Worm (Caenorhabditis elegans) whole organism, L1 larva: ENCODE measurements around the gene let-765.

Experiments used
- F16B12.6 ChIP-seq: fragments of 150-350 bp; optimal IDR thresholded peaks from 2 replicates; lab custom pipeline; 2014; ENCODE audit warnings: missing biosample characterization, missing genetic modification characterization
- alr-1 ChIP-seq: fragments of 200-800 bp; sonication (Bioruptor generic); optimal IDR thresholded peaks from 2 replicates; lab custom pipeline; 2018; ENCODE audit warnings: borderline replicate concordance, mild to moderate bottlenecking, missing genetic modification characterization, missing compliant biosample characterization
- aly-2 ChIP-seq: fragments of 150-350 bp; optimal IDR thresholded peaks from 2 replicates; lab custom pipeline; 2014; ENCODE audit warnings: missing biosample characterization, missing genetic modification characterization
- blmp-1 ChIP-seq: fragments of 150-350 bp; optimal IDR thresholded peaks from 2 replicates; lab custom pipeline; 2014; ENCODE audit warnings: missing biosample characterization, missing genetic modification characterization
- ceh-63 ChIP-seq: fragments of 200-800 bp; sonication (Bioruptor generic); optimal IDR thresholded peaks from 2 replicates; lab custom pipeline; 2018; ENCODE audit warnings: mild to moderate bottlenecking, missing genetic modification characterization, missing compliant biosample characterization
- ces-1 ChIP-seq: fragments of 150-350 bp; optimal IDR thresholded peaks from 2 replicates; lab custom pipeline; 2014; ENCODE audit warnings: missing biosample characterization, missing genetic modification reagents, missing genetic modification characterization
- dpl-1 ChIP-seq, 3 experiments: fragments of 150-350 bp in 2 of 3; sonication (generic microtip) in 1 of 3; optimal IDR thresholded peaks; 2 replicates each; lab custom pipeline; 2014 to 2017; ENCODE audit warnings: missing biosample characterization in 3 of 3, missing genetic modification characterization in 3 of 3, missing genetic modification reagents in 3 of 3
- dsc-1 ChIP-seq: sonication (generic microtip); optimal IDR thresholded peaks from 2 replicates; lab custom pipeline; 2016; ENCODE audit warnings: mild to moderate bottlenecking, missing genetic modification characterization, missing compliant biosample characterization
- efl-1 ChIP-seq, 4 experiments: fragments of 150-350 bp; optimal IDR thresholded peaks in 3 of 4; peaks in 1 of 4; 1 replicate in 1 of 4; 2 replicates in 3 of 4; lab custom pipeline; 2014; ENCODE audit warnings: missing biosample characterization in 2 of 4, missing genetic modification characterization in 2 of 4, missing genetic modification reagents in 2 of 4
- efl-3 ChIP-seq: fragments of 200-800 bp; sonication (Bioruptor generic); optimal IDR thresholded peaks from 2 replicates; lab custom pipeline; 2018; ENCODE audit warnings: mild to moderate bottlenecking, missing genetic modification characterization, missing compliant biosample characterization
- egl-13 ChIP-seq: sonication (generic microtip); optimal IDR thresholded peaks from 2 replicates; lab custom pipeline; 2016; ENCODE audit warnings: missing genotype, missing genetic modification reagents, missing genetic modification characterization, missing compliant biosample characterization
- egl-27 ChIP-seq, 2 experiments: fragments of 150-350 bp in 1 of 2; sonication (generic microtip); optimal IDR thresholded peaks; 3 replicates each; lab custom pipeline; 2017 to 2018; ENCODE audit warnings: missing biosample characterization in 2 of 2, missing genetic modification characterization in 2 of 2, missing genetic modification reagents in 2 of 2
- elt-2 ChIP-seq: sonication (generic microtip); optimal IDR thresholded peaks from 2 replicates; lab custom pipeline; 2016; ENCODE audit warnings: missing genetic modification characterization, mild to moderate bottlenecking, inconsistent platforms, missing compliant biosample characterization, missing genetic modification reagents
- fkh-10 ChIP-seq: sonication (generic microtip); optimal IDR thresholded peaks from 2 replicates; lab custom pipeline; 2017; ENCODE audit warnings: missing biosample characterization, missing genetic modification reagents, missing genetic modification characterization
- fkh-4 ChIP-seq: sonication (generic microtip); optimal IDR thresholded peaks from 2 replicates; lab custom pipeline; 2016; ENCODE audit warnings: missing compliant biosample characterization, missing genetic modification characterization, borderline replicate concordance
- fkh-8 ChIP-seq: sonication (generic microtip); optimal IDR thresholded peaks from 2 replicates; lab custom pipeline; 2016; ENCODE audit warnings: mild to moderate bottlenecking, missing genetic modification characterization, missing compliant biosample characterization
- fos-1 ChIP-seq: fragments of 150-350 bp; optimal IDR thresholded peaks from 2 replicates; lab custom pipeline; 2014; ENCODE audit warnings: missing biosample characterization, missing genetic modification characterization
- hlh-4 ChIP-seq: sonication (generic microtip); optimal IDR thresholded peaks from 2 replicates; lab custom pipeline; 2016; ENCODE audit warnings: mild to moderate bottlenecking, missing genetic modification characterization, missing compliant biosample characterization
- hpl-2 ChIP-seq: fragments of 150-350 bp; optimal IDR thresholded peaks from 2 replicates; lab custom pipeline; 2014; ENCODE audit warnings: missing biosample characterization, missing genetic modification reagents, missing genetic modification characterization
- jun-1 ChIP-seq: fragments of 150-350 bp; optimal IDR thresholded peaks from 2 replicates; lab custom pipeline; 2014; ENCODE audit warnings: missing biosample characterization, missing genetic modification reagents, missing genetic modification characterization
- lin-14 ChIP-seq: fragments of 200-800 bp; sonication (Bioruptor generic); optimal IDR thresholded peaks from 2 replicates; lab custom pipeline; 2018; ENCODE audit warnings: mild to moderate bottlenecking, missing genetic modification characterization, moderate library complexity, missing compliant biosample characterization
- lin-35 ChIP-seq, 2 experiments: fragments of 150-350 bp; optimal IDR thresholded peaks; 2 replicates each; lab custom pipeline; 2014; ENCODE audit warnings: missing biosample characterization in 2 of 2, missing genetic modification characterization in 2 of 2, missing genetic modification reagents in 2 of 2
- lin-39 ChIP-seq: fragments of 150-350 bp; optimal IDR thresholded peaks from 2 replicates; lab custom pipeline; 2014; ENCODE audit warnings: missing biosample characterization, missing genetic modification reagents, missing genetic modification characterization
- lir-3 ChIP-seq: sonication (generic microtip); optimal IDR thresholded peaks from 2 replicates; lab custom pipeline; 2016; ENCODE audit warnings: mild to moderate bottlenecking, missing genetic modification characterization, moderate library complexity, missing compliant biosample characterization; ENCODE audit not compliant: poor library complexity
- mdl-1 ChIP-seq, 2 experiments: fragments of 150-350 bp; optimal IDR thresholded peaks; 2 replicates each; lab custom pipeline; 2014 to 2017; ENCODE audit warnings: missing biosample characterization in 2 of 2, missing genetic modification characterization in 2 of 2, inconsistent platforms in 1 of 2
- nhr-11 ChIP-seq: fragments of 150-350 bp; optimal IDR thresholded peaks from 2 replicates; lab custom pipeline; 2014; ENCODE audit warnings: missing biosample characterization, missing genetic modification characterization
- nhr-12 ChIP-seq: sonication (generic microtip); optimal IDR thresholded peaks from 2 replicates; lab custom pipeline; 2017; ENCODE audit warnings: missing biosample characterization, missing genetic modification characterization
- nhr-19 ChIP-seq: fragments of 200-800 bp; sonication (Bioruptor generic); conservative IDR thresholded peaks from 2 replicates; pipeline ENCODE4 v1.3.6; 2022; ENCODE audit warnings: missing genetic modification characterization, missing compliant biosample characterization
- nhr-28 ChIP-seq: fragments of 150-350 bp; optimal IDR thresholded peaks from 2 replicates; lab custom pipeline; 2014; ENCODE audit warnings: missing biosample characterization, missing genetic modification characterization
- nhr-47 ChIP-seq: sonication (generic microtip); optimal IDR thresholded peaks from 2 replicates; lab custom pipeline; 2016; ENCODE audit warnings: mild to moderate bottlenecking, missing genetic modification characterization, moderate library complexity, missing compliant biosample characterization
- nhr-71 ChIP-seq: sonication (generic microtip); optimal IDR thresholded peaks from 2 replicates; lab custom pipeline; 2016; ENCODE audit warnings: mild to moderate bottlenecking, missing genetic modification characterization, moderate library complexity, missing compliant biosample characterization
- nhr-77 ChIP-seq: fragments of 150-350 bp; optimal IDR thresholded peaks from 2 replicates; lab custom pipeline; 2014; ENCODE audit warnings: missing biosample characterization, missing genetic modification characterization
- nhr-84 ChIP-seq: sonication (generic microtip); optimal IDR thresholded peaks from 2 replicates; lab custom pipeline; 2017; ENCODE audit warnings: missing biosample characterization, missing genetic modification characterization
- nhr-85 ChIP-seq: sonication (generic microtip); peaks from one replicate; lab custom pipeline; 2016; ENCODE audit warnings: missing genetic modification characterization, inconsistent platforms, missing compliant biosample characterization
- nhr-90 ChIP-seq: sonication (generic microtip); optimal IDR thresholded peaks from 2 replicates; lab custom pipeline; 2016; ENCODE audit warnings: mild to moderate bottlenecking, missing genetic modification characterization, missing compliant biosample characterization; ENCODE audit not compliant: poor library complexity
- pag-3 ChIP-seq: sonication (generic microtip); optimal IDR thresholded peaks from 2 replicates; lab custom pipeline; 2017; ENCODE audit warnings: missing genetic modification characterization, mild to moderate bottlenecking, missing compliant biosample characterization, antibody characterized with exemption, borderline replicate concordance; ENCODE audit not compliant: insufficient read depth
- pax-3 ChIP-seq: fragments of 200-800 bp; sonication (Bioruptor generic); optimal IDR thresholded peaks from 2 replicates; lab custom pipeline; 2018; ENCODE audit warnings: mild to moderate bottlenecking, missing genetic modification characterization, moderate library complexity, missing compliant biosample characterization
- pqm-1 ChIP-seq: sonication (generic microtip); optimal IDR thresholded peaks from 3 replicates; lab custom pipeline; 2017; ENCODE audit warnings: missing biosample characterization, missing genetic modification characterization
- snu-23 ChIP-seq: sonication (generic microtip); optimal IDR thresholded peaks from 2 replicates; lab custom pipeline; 2016; ENCODE audit warnings: missing genetic modification characterization, missing compliant biosample characterization
- sox-4 ChIP-seq: sonication (generic microtip); optimal IDR thresholded peaks from 2 replicates; lab custom pipeline; 2016; ENCODE audit warnings: missing genetic modification characterization, missing compliant biosample characterization
- swsn-7 ChIP-seq: sonication (generic microtip); optimal IDR thresholded peaks from 2 replicates; lab custom pipeline; 2016; ENCODE audit warnings: missing genetic modification characterization, missing compliant biosample characterization
- tbx-2 ChIP-seq: sonication (generic microtip); optimal IDR thresholded peaks from 2 replicates; lab custom pipeline; 2016; ENCODE audit warnings: missing genetic modification characterization, missing compliant biosample characterization
- unc-130 ChIP-seq: fragments of 150-350 bp; optimal IDR thresholded peaks from 2 replicates; lab custom pipeline; 2017; ENCODE audit warnings: missing biosample characterization, missing genetic modification characterization, inconsistent platforms
- unc-62 ChIP-seq: fragments of 150-350 bp; optimal IDR thresholded peaks from 2 replicates; lab custom pipeline; 2014; ENCODE audit warnings: missing biosample characterization, missing genetic modification reagents, missing genetic modification characterization
- unc-86 ChIP-seq: sonication (generic microtip); optimal IDR thresholded peaks from 2 replicates; lab custom pipeline; 2016; ENCODE audit warnings: missing genetic modification characterization, missing compliant biosample characterization
- vab-15 ChIP-seq: sonication (generic microtip); optimal IDR thresholded peaks from 2 replicates; lab custom pipeline; 2017; ENCODE audit warnings: missing genotype, mild to moderate bottlenecking, missing genetic modification characterization, missing compliant biosample characterization
- xbp-1 ChIP-seq: sonication (generic microtip); optimal IDR thresholded peaks from 2 replicates; lab custom pipeline; 2016; ENCODE audit warnings: missing genetic modification characterization, missing compliant biosample characterization
- ztf-11 ChIP-seq, 2 experiments: sonication (generic microtip); optimal IDR thresholded peaks; 2 replicates each; lab custom pipeline; 2016 to 2017; ENCODE audit warnings: missing genetic modification characterization in 2 of 2, missing biosample characterization in 1 of 2, missing compliant biosample characterization in 1 of 2

The let-765 gene

DNA sequence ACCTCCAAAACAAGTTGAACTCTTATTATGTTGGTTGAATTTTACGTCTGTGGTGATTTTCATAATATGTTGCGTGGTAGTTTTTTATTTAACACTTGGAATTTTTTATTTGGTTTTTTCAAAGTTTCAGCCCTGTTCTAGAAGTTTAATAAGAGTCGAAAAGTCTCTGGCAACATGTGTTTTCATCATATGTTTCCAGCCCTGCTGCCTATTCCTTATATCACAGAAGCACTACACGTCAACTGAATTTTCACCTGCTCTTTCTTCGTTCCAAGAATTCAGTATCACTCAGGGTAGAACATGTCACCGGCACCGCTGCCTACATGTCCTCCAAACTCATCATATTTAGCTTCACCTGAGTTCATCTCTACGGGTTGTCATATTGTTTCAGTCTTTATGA is 9.5 kb upstream of the let-765 start, which contains the start of gene srh-40:
srh-40 (plus strand) TSS at position 301 of the 400 bp plus-strand sequence.
- TF ChIP-seq sox-4 (tag; lab: Kevin White, UChicago) (no peak), hlh-4 (tag; lab: Kevin White, UChicago) (peak; percentile 43)

DNA sequence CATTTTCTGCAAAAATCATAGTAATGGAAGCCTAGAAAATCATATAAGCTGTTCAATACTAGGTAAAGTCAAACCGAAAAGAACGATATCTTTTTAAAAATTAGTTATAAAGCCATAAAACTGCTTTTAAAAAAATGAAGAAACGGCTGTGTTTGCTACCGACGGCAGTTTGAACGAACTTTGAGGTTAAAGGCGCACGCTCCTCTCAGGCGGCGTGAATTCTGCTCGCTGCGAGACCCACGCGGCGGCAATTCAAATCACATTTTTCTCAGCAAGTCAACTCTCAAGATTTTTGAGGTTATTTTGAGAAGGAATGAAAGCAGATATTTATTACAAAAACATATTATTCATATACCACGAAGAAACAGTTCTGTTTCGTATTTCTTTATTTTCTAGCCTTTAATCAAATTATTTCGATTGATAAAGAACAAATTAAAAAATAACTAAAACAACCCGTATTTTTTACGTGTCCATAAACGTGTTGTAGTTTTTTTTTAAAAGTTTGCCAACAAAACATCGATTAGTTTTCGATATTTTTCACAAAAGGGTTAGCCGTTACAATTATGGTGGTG is 7.2 kb upstream of the let-765 start, which contains the start of the genes mdh-2 and F20H11.4:
mdh-2 (minus strand) TSS at position 6 of the 572 bp plus-strand sequence.
F20H11.4 (plus strand) TSS at position 522 of the 572 bp plus-strand sequence.
- TF ChIP-seq hpl-2 (GFP tag; lab: Kevin White, UChicago) (peak; percentile 23), unc-130 (tag; lab: Kevin White, UChicago) (peak; percentile 57), nhr-84 (no peak), mdl-1 (tag; optimal IDR thresholded peaks at IDR 0.05; lab: Kevin White, UChicago) (peak in 1 of 2 experiments; percentile 86), pax-3 (tag; lab: Kevin White, UChicago) (peak; percentile 9), nhr-77 (tag; lab: Kevin White, UChicago) (peak; percentile 63), nhr-28 (tag; lab: Kevin White, UChicago) (no peak), xbp-1 (tag; lab: Kevin White, UChicago) (peak; percentile 86), nhr-71 (tag; lab: Kevin White, UChicago) (peak; percentile 91), fkh-10 (no peak), nhr-12 (tag; lab: Kevin White, UChicago) (no peak), nhr-19 (GFP tag; lab: Robert Waterston, UW) (peak; percentile 100), nhr-85 (tag; lab: Kevin White, UChicago) (peak; percentile 92), ces-1 (GFP tag; lab: Kevin White, UChicago) (no peak), ceh-63 (GFP tag; lab: Kevin White, UChicago) (no peak), fos-1 (tag; lab: Kevin White, UChicago) (no peak), efl-3 (GFP tag; lab: Kevin White, UChicago) (no peak), lin-35 (GFP tag; optimal IDR thresholded peaks at IDR 0.05; lab: Kevin White, UChicago) (peak; percentile 97 to 98), dpl-1 (GFP tag; optimal IDR thresholded peaks at IDR 0.05; lab: Kevin White, UChicago) (peak; percentile 95 to 97 (median 95)), lin-14 (GFP tag; lab: Kevin White, UChicago) (peak; percentile 83), alr-1 (no peak), snu-23 (GFP tag; lab: Kevin White, UChicago) (peak; percentile 91), unc-62 (GFP tag; lab: Kevin White, UChicago) (no peak), tbx-2 (tag; lab: Kevin White, UChicago) (peak; percentile 87), fkh-8 (tag; lab: Kevin White, UChicago) (peak; percentile 72), dsc-1 (tag; lab: Kevin White, UChicago) (peak; percentile 62), lin-39 (tag; lab: Kevin White, UChicago) (no peak), nhr-90 (peak; percentile 82), fkh-4 (tag; lab: Kevin White, UChicago) (no peak), blmp-1 (tag; lab: Kevin White, UChicago) (peak; percentile 67), swsn-7 (tag; lab: Kevin White, UChicago) (peak; percentile 82), unc-86 (tag; lab: Kevin White, UChicago) (peak; percentile 63), ztf-11 (tag; optimal IDR thresholded peaks at IDR 0.05; lab: Kevin White, UChicago) (no peak), jun-1 (tag; lab: Kevin White, UChicago) (peak; percentile 63), nhr-47 (peak; percentile 87), hlh-4 (tag; lab: Kevin White, UChicago) (no peak), efl-1 (optimal IDR thresholded peaks at IDR 0.05; lab: Kevin White, UChicago) (peak; percentile 85 to 97), efl-1 (GFP tag; optimal IDR thresholded peaks at IDR 0.05 in 1 of 2; lab: Kevin White, UChicago) (peak; percentile 96 to 99), pqm-1 (no peak), elt-2 (tag; lab: Kevin White, UChicago) (peak; percentile 9), lir-3 (tag; lab: Kevin White, UChicago) (peak; percentile 68), egl-13 (peak; percentile 68), F16B12.6 (tag; lab: Kevin White, UChicago) (peak; percentile 63), vab-15 (tag; lab: Kevin White, UChicago) (no peak), pag-3 (tag; lab: Kevin White, UChicago) (no peak), egl-27 (tag; optimal IDR thresholded peaks at IDR 0.05; lab: Kevin White, UChicago) (no peak), nhr-11 (tag; lab: Kevin White, UChicago) (no peak), aly-2 (tag; lab: Kevin White, UChicago) (peak; percentile 28)
